Worm (Caenorhabditis elegans): ENCODE measurements around the gene T26A5.6.
A peak's percentile ranks its signal among the peaks of the same experiment; 100 is the strongest.

The T26A5.6 gene

ce11 chrIII:6498176-6498575, 47.7 kb upstream of the T26A5.6 start, which contains the start of gene sdz-15:
Gene sdz-15 (plus strand): TSS chrIII:6498476.
- no peak for TF ChIP-seq aptf-2 (GFP tag; conservative IDR thresholded peaks at IDR 0.05)
- TF ChIP-seq dpff-1 (tag; optimal IDR thresholded peaks at IDR 0.05), result no peak
- TF ChIP-seq Y67H2A.10 (GFP tag; conservative IDR thresholded peaks at IDR 0.05), result no peak
- TF ChIP-seq snpc-4 (GFP tag; optimal IDR thresholded peaks at IDR 0.05), result no peak
- no peak for TF ChIP-seq snpc-4 (tag; optimal IDR thresholded peaks at IDR 0.05)
- no peak for TF ChIP-seq gei-17 (GFP tag; optimal IDR thresholded peaks at IDR 0.05)
- TF ChIP-seq F23B12.7 (tag; optimal IDR thresholded peaks at IDR 0.05; ENCODE audit: insufficient read depth), result no peak
- no peak for TF ChIP-seq F33H1.4 (GFP tag; IDR thresholded peaks at IDR 0.05)
- no peak for TF ChIP-seq tlf-1 (GFP tag; optimal IDR thresholded peaks at IDR 0.05)
- TF ChIP-seq snpc-1.3 (tag; optimal IDR thresholded peaks at IDR 0.05; ENCODE audit: insufficient read depth), result no peak

- TF ChIP-seq F57C9.4 (tag; optimal IDR thresholded peaks at IDR 0.05) (no peak), hlh-26 (GFP tag; conservative IDR thresholded peaks at IDR 0.05) (no peak), F57A8.1 (GFP tag; optimal IDR thresholded peaks at IDR 0.05) (no peak), nhr-80 (tag; optimal IDR thresholded peaks at IDR 0.05) (peak; percentile 54), lin-35 (GFP tag; optimal IDR thresholded peaks at IDR 0.05) (no peak), nhr-90 (tag; optimal IDR thresholded peaks at IDR 0.05) (no peak), F22D6.2 (tag; optimal IDR thresholded peaks at IDR 0.05) (no peak), nhr-120 (GFP tag; IDR thresholded peaks at IDR 0.05) (no peak)
These were observed 44.8 kb upstream of the T26A5.6 start, which contains the start of gene F23F12.13 for ce11 chrIII:6495191-6495723. Gene F23F12.13 (plus strand): TSS chrIII:6495673.

- no peak for TF ChIP-seq sea-2 (GFP tag; IDR thresholded peaks at IDR 0.05)
- TF ChIP-seq snpc-4 (GFP tag; optimal IDR thresholded peaks at IDR 0.05), result no peak
- TF ChIP-seq snpc-4 (tag; optimal IDR thresholded peaks at IDR 0.05), result no peak
- no peak for TF ChIP-seq D2030.7 (GFP tag; IDR thresholded peaks at IDR 0.05)
- TF ChIP-seq egl-18 (GFP tag; IDR thresholded peaks at IDR 0.05), result no peak
- TF ChIP-seq dpl-1 (GFP tag; optimal IDR thresholded peaks at IDR 0.05), result no peak
- no peak for TF ChIP-seq ceh-27 (GFP tag; optimal IDR thresholded peaks at IDR 0.05)
- no peak for TF ChIP-seq efl-1 (GFP tag; optimal IDR thresholded peaks at IDR 0.05)
- TF ChIP-seq mcd-1 (GFP tag; IDR thresholded peaks at IDR 0.05), result no peak
- TF ChIP-seq attf-3 (GFP tag; conservative IDR thresholded peaks at IDR 0.05), result no peak
- TF ChIP-seq T26A5.8 (tag; optimal IDR thresholded peaks at IDR 0.05), result no peak
- no peak for TF ChIP-seq mxl-1 (tag; optimal IDR thresholded peaks at IDR 0.05)
- no peak for TF ChIP-seq ceh-79 (tag; optimal IDR thresholded peaks at IDR 0.05)
- no peak for TF ChIP-seq F57A8.1 (GFP tag; optimal IDR thresholded peaks at IDR 0.05)
- TF ChIP-seq ztf-22 (GFP tag; optimal IDR thresholded peaks at IDR 0.05), result no peak
- TF ChIP-seq rcor-1 (GFP tag; IDR thresholded peaks at IDR 0.05), result no peak
These were observed 42.3 kb upstream of the T26A5.6 start, which contains the start of gene srb-11 for ce11 chrIII:6492807-6493206. Gene srb-11 (minus strand): TSS chrIII:6492907.

- TF ChIP-seq nfya-1 (tag; optimal IDR thresholded peaks at IDR 0.05; ENCODE audit: borderline replicate concordance, insufficient read depth) (no peak), lin-54 (GFP tag; optimal IDR thresholded peaks at IDR 0.05) (no peak), dpff-1 (tag; optimal IDR thresholded peaks at IDR 0.05) (no peak), rpc-1 (optimal IDR thresholded peaks at IDR 0.05) (no peak), rpc-1 (tag; optimal IDR thresholded peaks at IDR 0.05) (no peak), dpl-1 (GFP tag; optimal IDR thresholded peaks at IDR 0.05) (no peak), tbx-9 (tag; optimal IDR thresholded peaks at IDR 0.05; ENCODE audit: borderline replicate concordance) (no peak)
These were observed 40.5 kb upstream of the T26A5.6 start for ce11 chrIII:6490989-6491388.
